Fruit fly (Drosophila melanogaster) whole organism, embryonic: ENCODE results near the gene CG32305.
A peak's percentile ranks its signal among the peaks of the same experiment; 100 is the strongest.

Source experiments
- Ada2b ChIP-seq: fragments of 200-800 bp; sonication (Bioruptor generic); IDR thresholded peaks from 2 replicates; pipeline ENCODE4 v1.3.6; 2022; ENCODE audit warnings: missing biosample characterization, missing genetic modification characterization
- Adf1 ChIP-seq: fragments of 200-800 bp; sonication (Bioruptor generic); IDR thresholded peaks from 2 replicates; pipeline ENCODE4 v1.3.6; 2022; ENCODE audit warnings: missing biosample characterization, missing genetic modification characterization
- CG1024 ChIP-seq: fragments of 200-800 bp; sonication (Bioruptor generic); IDR thresholded peaks from 2 replicates; pipeline ENCODE4 v1.3.6; 2022; ENCODE audit warnings: missing biosample characterization, missing genetic modification characterization
- CG10366 ChIP-seq: fragments of 200-800 bp; sonication (Bioruptor generic); IDR thresholded peaks from 2 replicates; pipeline ENCODE4 v1.3.6; 2022; ENCODE audit warnings: missing biosample characterization, missing genetic modification characterization
- CG12104 ChIP-seq: fragments of 200-800 bp; sonication (Bioruptor generic); optimal IDR thresholded peaks from 3 replicates; lab custom pipeline; 2016; ENCODE audit warnings: missing biosample characterization, missing genetic modification characterization
- CG12659 ChIP-seq: fragments of 200-800 bp; sonication (Bioruptor generic); optimal IDR thresholded peaks from 3 replicates; lab custom pipeline; 2017; ENCODE audit warnings: mild to moderate bottlenecking, missing biosample characterization, missing genetic modification reagents, missing genetic modification characterization
- CG18599 ChIP-seq: fragments of 200-800 bp; sonication (Bioruptor generic); optimal IDR thresholded peaks from 3 replicates; lab custom pipeline; 2017; ENCODE audit warnings: missing biosample characterization, missing genetic modification characterization, mild to moderate bottlenecking, moderate library complexity, missing genetic modification reagents
- CG2129 ChIP-seq: fragments of 200-800 bp; sonication (Bioruptor generic); IDR thresholded peaks from 2 replicates; pipeline ENCODE4 v1.3.6; 2022; ENCODE audit warnings: missing biosample characterization, missing genetic modification characterization; ENCODE audit not compliant: partially characterized antibody
- CG3065 ChIP-seq: fragments of 200-800 bp; sonication (Bioruptor generic); optimal IDR thresholded peaks from 2 replicates; lab custom pipeline; 2016; ENCODE audit warnings: missing biosample characterization, missing genetic modification characterization
- CG31441 ChIP-seq: fragments of 200-800 bp; sonication (Bioruptor generic); IDR thresholded peaks from 2 replicates; pipeline ENCODE4 v1.3.6; 2022; ENCODE audit warnings: missing biosample characterization, missing genetic modification characterization
- CG3726 ChIP-seq: fragments of 200-800 bp; sonication (Bioruptor generic); IDR thresholded peaks from 3 replicates; pipeline ENCODE4, ENCODE4 v1.3.6; 2022; ENCODE audit warnings: missing biosample characterization, missing genetic modification characterization
- CG6175 ChIP-seq: fragments of 200-800 bp; sonication (Bioruptor generic); IDR thresholded peaks from 3 replicates; pipeline ENCODE4 v1.3.6; 2022; ENCODE audit warnings: missing biosample characterization, missing genetic modification characterization
- CG6272 ChIP-seq: fragments of 200-800 bp; sonication (Bioruptor generic); IDR thresholded peaks from 2 replicates; pipeline ENCODE4 v1.3.6; 2022; ENCODE audit warnings: missing biosample characterization, missing genetic modification characterization
- CG6791 ChIP-seq: fragments of 200-800 bp; sonication (Bioruptor generic); IDR thresholded peaks from 3 replicates; pipeline ENCODE4 v1.3.6; 2022; ENCODE audit warnings: missing biosample characterization, missing genetic modification characterization; ENCODE audit not compliant: partially characterized antibody
- CG7556 ChIP-seq: fragments of 200-800 bp; sonication (Bioruptor generic); optimal IDR thresholded peaks from 2 replicates; lab custom pipeline; 2017; ENCODE audit warnings: missing biosample characterization, mild to moderate bottlenecking, missing genetic modification characterization
- CG8478 ChIP-seq: fragments of >200 bp; optimal IDR thresholded peaks from 2 replicates; lab custom pipeline; 2018
- CG9215 ChIP-seq: fragments of 200-800 bp; sonication (Bioruptor generic); IDR thresholded peaks from 2 replicates; pipeline ENCODE4 v1.3.6; 2022; ENCODE audit warnings: missing biosample characterization, missing genetic modification characterization
- CG9727 ChIP-seq: fragments of 200-800 bp; sonication (Bioruptor generic); optimal IDR thresholded peaks from 3 replicates; lab custom pipeline; 2017; ENCODE audit warnings: missing biosample characterization, mild to moderate bottlenecking, missing genetic modification characterization
- H2.0 ChIP-seq: fragments of 200-800 bp; sonication (Bioruptor generic); IDR thresholded peaks from 2 replicates; pipeline ENCODE4 v1.3.6; 2022; ENCODE audit warnings: missing biosample characterization, missing genetic modification characterization
- Hmx ChIP-seq: fragments of 200-800 bp; sonication (Bioruptor generic); optimal IDR thresholded peaks from 2 replicates; lab custom pipeline; 2016; ENCODE audit warnings: missing biosample characterization, missing genetic modification characterization
- Max ChIP-seq: fragments of 200-800 bp; sonication (Bioruptor generic); optimal IDR thresholded peaks from 2 replicates; lab custom pipeline; 2016; ENCODE audit warnings: missing biosample characterization, mild to moderate bottlenecking, missing genetic modification characterization
- NfI ChIP-seq: fragments of 200-800 bp; sonication (Bioruptor generic); optimal IDR thresholded peaks from 3 replicates; lab custom pipeline; 2018; ENCODE audit warnings: missing biosample characterization, mild to moderate bottlenecking, missing genetic modification characterization, moderate library complexity
- Opbp ChIP-seq: fragments of 200-800 bp; sonication (Bioruptor generic); IDR thresholded peaks from 3 replicates; pipeline ENCODE4 v1.3.6; 2022; ENCODE audit warnings: missing biosample characterization, missing genetic modification characterization; ENCODE audit not compliant: partially characterized antibody
- Ptx1 ChIP-seq: fragments of 200-800 bp; sonication (Bioruptor generic); IDR thresholded peaks from 2 replicates; pipeline ENCODE4 v1.3.6; 2022; ENCODE audit warnings: missing biosample characterization, missing genetic modification characterization
- Sry-δ ChIP-seq: fragments of 200-800 bp; sonication (Bioruptor generic); optimal IDR thresholded peaks from 2 replicates; lab custom pipeline; 2016; ENCODE audit warnings: missing biosample characterization, missing genetic modification characterization
- Taf1 ChIP-seq: fragments of 200-800 bp; sonication (Bioruptor generic); IDR thresholded peaks from 2 replicates; pipeline ENCODE4 v1.3.6; 2022; ENCODE audit warnings: missing biosample characterization, missing genetic modification characterization
- Trl ChIP-seq, 3 experiments: fragments of >200 bp in 2 of 3; fragments of 200-800 bp in 1 of 3; sonication (Bioruptor generic) in 1 of 3; optimal IDR thresholded peaks; 2 replicates in 1 of 3; 3 replicates in 2 of 3; lab custom pipeline; 2016 to 2017; ENCODE audit warnings: missing biosample characterization in 1 of 3, missing genetic modification characterization in 1 of 3
- al ChIP-seq: fragments of 200-800 bp; sonication (Bioruptor generic); IDR thresholded peaks from 2 replicates; pipeline ENCODE4 v1.3.6; 2022; ENCODE audit warnings: missing biosample characterization, missing genetic modification characterization
- aop ChIP-seq: fragments of 200-800 bp; sonication (Bioruptor generic); IDR thresholded peaks from 2 replicates; pipeline ENCODE4 v1.3.6; 2022; ENCODE audit warnings: missing biosample characterization, missing genetic modification characterization
- bsh ChIP-seq, 2 experiments: fragments of 200-800 bp; sonication (Bioruptor generic); optimal IDR thresholded peaks; 2 replicates each; lab custom pipeline; 2017 to 2018; ENCODE audit warnings: mild to moderate bottlenecking in 2 of 2, missing biosample characterization in 2 of 2, missing genetic modification characterization in 2 of 2, moderate library complexity in 1 of 2
- dan ChIP-seq: fragments of 200-800 bp; sonication (Bioruptor generic); IDR thresholded peaks from 2 replicates; pipeline ENCODE4 v1.3.6; 2022; ENCODE audit warnings: missing biosample characterization, missing genetic modification characterization
- fd3F ChIP-seq: fragments of 200-800 bp; sonication (Bioruptor generic); optimal IDR thresholded peaks from 2 replicates; lab custom pipeline; 2018; ENCODE audit warnings: missing biosample characterization, mild to moderate bottlenecking, missing genetic modification characterization, moderate library complexity
- fd64A ChIP-seq: fragments of 200-800 bp; sonication (Bioruptor generic); optimal IDR thresholded peaks from 3 replicates; lab custom pipeline; 2018; ENCODE audit warnings: missing biosample characterization, mild to moderate bottlenecking, missing genetic modification characterization
- gfzf ChIP-seq: fragments of 200-800 bp; sonication (Bioruptor generic); optimal IDR thresholded peaks from 2 replicates; lab custom pipeline; 2016; ENCODE audit warnings: missing biosample characterization, mild to moderate bottlenecking, missing genetic modification characterization, moderate library complexity
- kay ChIP-seq: fragments of 200-800 bp; sonication (Bioruptor generic); optimal IDR thresholded peaks from 2 replicates; lab custom pipeline; 2016; ENCODE audit warnings: missing biosample characterization, missing genetic modification characterization
- lov ChIP-seq, 2 experiments: fragments of 200-800 bp in 1 of 2; fragments of >200 bp in 1 of 2; sonication (Bioruptor generic) in 1 of 2; IDR thresholded peaks in 1 of 2; optimal IDR thresholded peaks in 1 of 2; 2 replicates in 1 of 2; 3 replicates in 1 of 2; pipeline versions ENCODE4 v1.3.6 to Lab custom; 2017 to 2022; ENCODE audit warnings: missing biosample characterization in 1 of 2, missing genetic modification characterization in 1 of 2
- nerfin-2 ChIP-seq: fragments of 200-800 bp; sonication (Bioruptor generic); IDR thresholded peaks from 2 replicates; pipeline ENCODE4 v1.3.6; 2022; ENCODE audit warnings: missing biosample characterization, missing genetic modification characterization; ENCODE audit not compliant: partially characterized antibody
- oc ChIP-seq: fragments of 200-800 bp; sonication (Bioruptor generic); optimal IDR thresholded peaks from 2 replicates; lab custom pipeline; 2018; ENCODE audit warnings: missing biosample characterization, mild to moderate bottlenecking, missing genetic modification characterization, moderate library complexity
- pb ChIP-seq: fragments of 200-800 bp; sonication (Bioruptor generic); optimal IDR thresholded peaks from 3 replicates; lab custom pipeline; 2016; ENCODE audit warnings: missing biosample characterization, missing genetic modification characterization
- pnt ChIP-seq: fragments of 200-800 bp; sonication (Bioruptor generic); optimal IDR thresholded peaks from 3 replicates; lab custom pipeline; 2016; ENCODE audit warnings: missing biosample characterization, missing genetic modification characterization
- prd ChIP-seq, 3 experiments: fragments of >200 bp in 2 of 3; fragments of 200-800 bp in 1 of 3; sonication (Bioruptor generic) in 1 of 3; optimal IDR thresholded peaks in 2 of 3; IDR thresholded peaks in 1 of 3; 2 replicates in 2 of 3; 3 replicates in 1 of 3; pipeline versions ENCODE4 v1.3.6 to Lab custom; 2017 to 2022; ENCODE audit warnings: missing biosample characterization in 1 of 3, missing genetic modification characterization in 1 of 3
- psq ChIP-seq: fragments of 200-800 bp; sonication (Bioruptor generic); optimal IDR thresholded peaks from 2 replicates; lab custom pipeline; 2017; ENCODE audit warnings: missing biosample characterization, missing genetic modification characterization
- sd ChIP-seq: fragments of 200-800 bp; sonication (Bioruptor generic); optimal IDR thresholded peaks from 3 replicates; lab custom pipeline; 2018; ENCODE audit warnings: missing biosample characterization, mild to moderate bottlenecking, missing genetic modification characterization, moderate library complexity
- sima ChIP-seq: fragments of 200-800 bp; sonication (Bioruptor generic); optimal IDR thresholded peaks from 2 replicates; lab custom pipeline; 2016; ENCODE audit warnings: missing biosample characterization, missing genetic modification characterization
- slou ChIP-seq: fragments of 200-800 bp; sonication (Bioruptor generic); optimal IDR thresholded peaks from 3 replicates; lab custom pipeline; 2016; ENCODE audit warnings: missing biosample characterization, missing genetic modification characterization
- tio ChIP-seq: fragments of 200-800 bp; sonication (Bioruptor generic); optimal IDR thresholded peaks from 2 replicates; lab custom pipeline; 2017; ENCODE audit warnings: missing biosample characterization, missing genetic modification characterization, inconsistent platforms
- vfl ChIP-seq: fragments of 200-800 bp; sonication (Bioruptor generic); optimal IDR thresholded peaks from 2 replicates; lab custom pipeline; 2016; ENCODE audit warnings: missing biosample characterization, missing genetic modification characterization
- yki ChIP-seq: fragments of >200 bp; optimal IDR thresholded peaks from 3 replicates; lab custom pipeline; 2018
- z ChIP-seq: fragments of 200-800 bp; sonication (Bioruptor generic); IDR thresholded peaks from 3 replicates; pipeline ENCODE4 v1.3.6; 2022; ENCODE audit warnings: missing biosample characterization, missing genetic modification characterization

CG32305 gene

DNA sequence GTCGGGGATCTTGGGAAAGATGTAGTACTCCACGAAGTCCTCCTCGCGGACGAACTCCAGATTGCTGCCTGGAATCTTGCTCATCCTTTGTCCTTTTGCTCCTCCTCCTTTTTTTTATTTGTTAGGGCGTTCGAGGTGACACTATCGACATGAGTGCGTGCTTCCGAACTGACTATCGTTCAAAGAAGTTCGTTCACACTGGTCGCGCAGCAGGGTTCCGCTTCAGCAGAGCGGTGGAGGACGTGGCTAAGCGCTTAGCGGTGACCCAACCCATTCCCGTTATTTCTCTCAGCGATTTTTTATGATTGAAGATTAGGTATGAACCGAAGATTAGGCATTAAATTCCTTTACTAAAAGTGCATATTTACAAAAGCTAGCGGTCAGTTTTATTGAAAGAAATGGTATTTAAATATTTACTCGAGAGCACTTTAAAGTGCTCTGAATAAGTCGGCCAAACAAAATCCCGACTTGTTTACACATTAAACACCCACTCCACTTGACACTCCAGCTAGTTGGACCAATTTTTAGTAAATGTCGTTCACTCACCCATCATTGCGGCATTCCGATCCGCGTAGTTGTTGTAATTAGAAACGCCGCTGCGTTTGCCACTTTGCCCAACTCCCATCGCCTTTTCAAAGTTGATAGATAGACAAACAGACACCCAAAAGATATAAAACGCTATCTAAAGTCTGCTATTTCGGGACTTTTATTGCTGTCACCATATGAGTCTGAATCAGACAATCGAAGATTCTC is 17.4 kb downstream of the CG32305 start, which contains the start of the genes ecd and CG13806 (continued):
- TF ChIP-seq CG12659 (peak; percentile 45), Opbp (GFP tag; lab: Robert Waterston, UW) (peak; percentile 98), z (no peak), H2.0 (GFP tag; lab: Robert Waterston, UW) (no peak), Max (GFP tag; lab: Kevin White, UChicago) (no peak), CG6175 (GFP tag; lab: Robert Waterston, UW) (0 out of 3 replicates have a peak, but pooled peaks have one; percentile 39), fd3F (no peak), Sry-δ (GFP tag; lab: Kevin White, UChicago) (peak; percentile 98), CG6272 (GFP tag; lab: Robert Waterston, UW) (peak; percentile 23; the same call in 1 of the 2 replicates), tio (GFP tag; lab: Kevin White, UChicago) (no peak), CG6791 (peak; percentile 97), Trl (optimal IDR thresholded peaks at IDR 0.05; lab: Kevin White, UChicago) (no peak), Trl (GFP tag; optimal IDR thresholded peaks at IDR 0.05; lab: Kevin White, UChicago) (peak; percentile 51), dan (no peak), CG12104 (GFP tag; lab: Kevin White, UChicago) (no peak), sd (tag; lab: Kevin White, UChicago) (no peak), al (peak; percentile 29; the same call in 1 of the 2 replicates), pnt (GFP tag; lab: Kevin White, UChicago) (peak; percentile 4), nerfin-2 (peak; percentile 76), lov (optimal IDR thresholded peaks at IDR 0.05; lab: Kevin White, UChicago) (no peak), lov (GFP tag; IDR thresholded peaks at IDR 0.05; lab: Robert Waterston, UW) (no peak), sima (GFP tag; lab: Kevin White, UChicago) (no peak), fd64A (GFP tag; lab: Kevin White, UChicago) (no peak), CG9215 (GFP tag; lab: Robert Waterston, UW) (no peak), Ada2b (GFP tag; lab: Robert Waterston, UW) (no peak), NfI (GFP tag; lab: Kevin White, UChicago) (peak; percentile 21), Adf1 (GFP tag; lab: Robert Waterston, UW) (peak; percentile 56), vfl (GFP tag; lab: Kevin White, UChicago) (peak; percentile 39), kay (GFP tag; lab: Kevin White, UChicago) (no peak), yki (no peak), bsh (GFP tag; optimal IDR thresholded peaks at IDR 0.05; lab: Kevin White, UChicago) (no peak), CG3065 (GFP tag; lab: Kevin White, UChicago) (peak; percentile 77), pb (no peak), slou (GFP tag; lab: Kevin White, UChicago) (no peak), CG18599 (GFP tag; lab: Kevin White, UChicago) (no peak), CG3726 (GFP tag; lab: Robert Waterston, UW) (no peak), gfzf (GFP tag; lab: Kevin White, UChicago) (peak; percentile 60), CG10366 (peak; percentile 35; the same call in 1 of the 2 replicates), prd (optimal IDR thresholded peaks at IDR 0.05; lab: Kevin White, UChicago) (no peak), prd (GFP tag; IDR thresholded peaks at IDR 0.05; lab: Robert Waterston, UW) (peak; percentile 39; the same call in 1 of the 3 replicates), Ptx1 (GFP tag; lab: Robert Waterston, UW) (peak; percentile 38), CG7556 (GFP tag; lab: Kevin White, UChicago) (no peak), CG9727 (GFP tag; lab: Kevin White, UChicago) (no peak), Hmx (GFP tag; lab: Kevin White, UChicago) (no peak), CG8478 (lab: Kevin White, UChicago) (no peak), psq (GFP tag; lab: Kevin White, UChicago) (peak; percentile 11), oc (tag; lab: Kevin White, UChicago) (no peak), CG1024 (GFP tag; lab: Robert Waterston, UW) (no peak), CG2129 (GFP tag; lab: Robert Waterston, UW) (peak; percentile 76), aop (no peak), CG31441 (GFP tag; lab: Robert Waterston, UW) (peak; percentile 34; the same call in 1 of the 2 replicates), Taf1 (GFP tag; lab: Robert Waterston, UW) (no peak; the same call in 1 of the 2 replicates)
